Fruit fly (Drosophila melanogaster): ENCODE data around the gene Osi1.
A peak's percentile ranks its signal among the peaks of the same experiment; 100 is the strongest.

Osi1 gene

dm6 chr3R:6170737-6171136 lies 2.6 kb upstream of the Osi1 start (continued):
- TF ChIP-seq mirr (GFP tag; optimal IDR thresholded peaks at IDR 0.05) (no peak), CG9876 (GFP tag; optimal IDR thresholded peaks at IDR 0.05) (peak; percentile 39), org-1 (GFP tag; optimal IDR thresholded peaks at IDR 0.05) (no peak), Bgb (GFP tag; IDR thresholded peaks at IDR 0.05; ENCODE audit: partially characterized antibody) (peak; percentile 86), Myb (GFP tag; optimal IDR thresholded peaks at IDR 0.05) (peak; percentile 76), CG7963 (GFP tag; IDR thresholded peaks at IDR 0.05; ENCODE audit: partially characterized antibody) (peak; percentile 31; the same call in 1 of the 3 replicates), pho (GFP tag; optimal IDR thresholded peaks at IDR 0.05) (peak; percentile 6), Dp (GFP tag; optimal IDR thresholded peaks at IDR 0.05) (peak; percentile 24), CG42726 (GFP tag; IDR thresholded peaks at IDR 0.05; ENCODE audit: partially characterized antibody) (peak; percentile 81), CG13894 (tag; optimal IDR thresholded peaks at IDR 0.05) (peak; percentile 28), CG15601 (tag; optimal IDR thresholded peaks at IDR 0.05) (peak; percentile 8), CG13287 (GFP tag; IDR thresholded peaks at IDR 0.05; ENCODE audit: partially characterized antibody) (peak; percentile 48; the same call in 1 of the 2 replicates), yki (optimal IDR thresholded peaks at IDR 0.05) (peak; percentile 10), stwl (tag; optimal IDR thresholded peaks at IDR 0.05) (peak; percentile 23), CG17361 (GFP tag; IDR thresholded peaks at IDR 0.05) (no peak), CG4854 (GFP tag; optimal IDR thresholded peaks at IDR 0.05) (peak; percentile 8), zfh2 (GFP tag; optimal IDR thresholded peaks at IDR 0.05) (peak; percentile 25), CG15696 (tag; optimal IDR thresholded peaks at IDR 0.05) (peak; percentile 28), grau (tag; optimal IDR thresholded peaks at IDR 0.05) (peak; percentile 34), HHEX (GFP tag; optimal IDR thresholded peaks at IDR 0.05) (no peak), CG10267 (tag; optimal IDR thresholded peaks at IDR 0.05) (peak; percentile 7), sisA (GFP tag; IDR thresholded peaks at IDR 0.05) (peak; percentile 33; the same call in 1 of the 2 replicates), prd (optimal IDR thresholded peaks at IDR 0.05) (peak in 1 of 2 experiments; percentile 63), prd (GFP tag; IDR thresholded peaks at IDR 0.05) (no peak), Ets97D (GFP tag; optimal IDR thresholded peaks at IDR 0.05) (peak; percentile 13), Dbx (GFP tag; IDR thresholded peaks at IDR 0.05) (peak; percentile 54; the same call in 2 of the 3 replicates), ERR (GFP tag; optimal IDR thresholded peaks at IDR 0.05) (peak; percentile 23), gfzf (GFP tag; optimal IDR thresholded peaks at IDR 0.05) (peak; percentile 3), CG14710 (tag; optimal IDR thresholded peaks at IDR 0.05) (peak; percentile 39), HmgZ (tag; optimal IDR thresholded peaks at IDR 0.05) (peak; percentile 73), pzg (GFP tag; optimal IDR thresholded peaks at IDR 0.05) (peak; percentile 6), vvl (GFP tag; IDR thresholded peaks at IDR 0.05) (peak; percentile 26), amos (GFP tag; IDR thresholded peaks at IDR 0.05; ENCODE audit: partially characterized antibody) (peak; percentile 75), Dip2 (GFP tag; IDR thresholded peaks at IDR 0.05) (peak; percentile 53), NFAT (GFP tag; IDR thresholded peaks at IDR 0.05) (peak; percentile 32; the same call in 1 of the 2 replicates), HLH54F (GFP tag; optimal IDR thresholded peaks at IDR 0.05) (peak; percentile 16), hkb (optimal IDR thresholded peaks at IDR 0.05) (peak; percentile 15), hkb (GFP tag; IDR thresholded peaks at IDR 0.05) (no peak), NfI (GFP tag; optimal IDR thresholded peaks at IDR 0.05) (no peak), CG16813 (GFP tag; IDR thresholded peaks at IDR 0.05; ENCODE audit: partially characterized antibody) (peak; percentile 53; the same call in 2 of the 3 replicates), mam (GFP tag; optimal IDR thresholded peaks at IDR 0.05) (peak; percentile 23), Abd-B (GFP tag; optimal IDR thresholded peaks at IDR 0.05) (peak; percentile 45), scrt (GFP tag; optimal IDR thresholded peaks at IDR 0.05) (no peak), CoRest (tag; optimal IDR thresholded peaks at IDR 0.05) (no peak), Hmr (GFP tag; optimal IDR thresholded peaks at IDR 0.05) (peak; percentile 61), CG15073 (GFP tag; optimal IDR thresholded peaks at IDR 0.05) (no peak)
